Fruit fly (Drosophila melanogaster): ENCODE results near the gene Osi6.

- TF ChIP-seq CG7045 (GFP tag; optimal IDR thresholded peaks at IDR 0.05), result no peak
- no peak for TF ChIP-seq cnc (optimal IDR thresholded peaks at IDR 0.05)
- TF ChIP-seq CG5204 (GFP tag; optimal IDR thresholded peaks at IDR 0.05), result no peak
- TF ChIP-seq CG12768 (GFP tag; optimal IDR thresholded peaks at IDR 0.05), result no peak
- TF ChIP-seq CG11617 (GFP tag; optimal IDR thresholded peaks at IDR 0.05), result no peak
- TF ChIP-seq CG14711 (tag; optimal IDR thresholded peaks at IDR 0.05), result no peak
- TF ChIP-seq kay (GFP tag; ENCODE audit: borderline replicate concordance), result no peak
- TF ChIP-seq tj (GFP tag; optimal IDR thresholded peaks at IDR 0.05), result no peak
Measured at dm6 chr3R:6203000-6203399, 31.5 kb upstream of the Osi6 start.

Data from whole organism, adult.